Fruit fly (Drosophila melanogaster): ENCODE measurements around the gene CG6686.

DNA sequence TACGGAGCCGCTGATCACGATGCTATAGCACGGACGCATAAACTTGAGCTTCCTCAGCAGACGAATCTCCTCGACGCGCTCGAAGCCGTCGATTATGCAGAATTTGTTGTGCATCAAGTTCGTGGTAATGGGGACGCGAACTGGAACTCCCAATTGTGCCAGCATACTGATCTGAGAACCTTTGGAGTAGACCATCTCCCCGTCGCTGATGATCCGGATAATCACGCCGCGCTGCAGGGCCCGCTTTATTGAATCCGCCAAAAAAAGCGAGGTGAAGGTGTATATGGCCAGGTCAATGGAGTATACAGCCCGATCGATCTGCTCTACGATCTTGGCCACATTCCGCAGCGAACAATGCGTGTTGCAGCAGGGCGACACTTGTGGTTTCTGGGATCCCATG lies 1.4 kb upstream of the CG6686 start:
- TF ChIP-seq CG8478 (optimal IDR thresholded peaks at IDR 0.05) (no peak), usp (GFP tag; optimal IDR thresholded peaks at IDR 0.05) (no peak), pan (optimal IDR thresholded peaks at IDR 0.05) (no peak), EcR (GFP tag; optimal IDR thresholded peaks at IDR 0.05) (no peak), psq (optimal IDR thresholded peaks at IDR 0.05) (no peak)
